Worm (Caenorhabditis elegans) whole organism, L4 larva: ENCODE results near the gene dkc-1.

ENCODE experiments used
- F26F4.8 ChIP-seq: fragments of 200-800 bp; sonication (Bioruptor generic); conservative IDR thresholded peaks from 2 replicates; pipeline ENCODE4 v1.3.6; 2022; ENCODE audit warnings: missing genetic modification characterization, missing compliant biosample characterization
- F37D6.2 ChIP-seq: sonication (generic microtip); optimal IDR thresholded peaks from 2 replicates; lab custom pipeline; 2016; ENCODE audit warnings: mild to moderate bottlenecking, missing genetic modification characterization, missing compliant biosample characterization
- F44E2.7 ChIP-seq: fragments of 200-800 bp; sonication (Bioruptor generic); IDR thresholded peaks from 2 replicates; pipeline ENCODE4 v2.1.2; 2022; ENCODE audit warnings: missing genetic modification characterization, missing compliant biosample characterization
- R02D3.7 ChIP-seq: fragments of 150-350 bp; sonication (generic microtip); optimal IDR thresholded peaks from 3 replicates; lab custom pipeline; 2014; ENCODE audit warnings: missing biosample characterization, missing genetic modification characterization
- T20F7.1 ChIP-seq: fragments of 200-800 bp; sonication (Bioruptor generic); optimal IDR thresholded peaks from 2 replicates; lab custom pipeline; 2018; ENCODE audit warnings: mild to moderate bottlenecking, missing genetic modification characterization, missing compliant biosample characterization
- Y5F2A.4 ChIP-seq: fragments of 200-800 bp; sonication (Bioruptor generic); optimal IDR thresholded peaks from 2 replicates; lab custom pipeline; 2018; ENCODE audit warnings: mild to moderate bottlenecking, missing genetic modification characterization, missing compliant biosample characterization
- Y75B8A.6 ChIP-seq: fragments of 200-800 bp; sonication (Bioruptor generic); IDR thresholded peaks from 2 replicates; pipeline ENCODE4 v1.3.6; 2022; ENCODE audit warnings: missing genetic modification reagents, missing genetic modification characterization, missing compliant biosample characterization
- arid-1 ChIP-seq: fragments of 200-800 bp; sonication (Bioruptor generic); conservative IDR thresholded peaks from 2 replicates; pipeline ENCODE4 v1.3.6; 2022; ENCODE audit warnings: missing genetic modification reagents, missing genetic modification characterization, missing compliant biosample characterization
- ceh-20 ChIP-seq: fragments of 200-800 bp; sonication (Bioruptor generic); IDR thresholded peaks from 2 replicates; pipeline ENCODE4 v1.3.6; 2022; ENCODE audit warnings: missing genetic modification reagents, missing genetic modification characterization, missing compliant biosample characterization
- ceh-28 ChIP-seq: fragments of 150-350 bp; optimal IDR thresholded peaks from 2 replicates; lab custom pipeline; 2014; ENCODE audit warnings: missing biosample characterization, missing genetic modification reagents, missing genetic modification characterization
- ceh-32 ChIP-seq: sonication (generic microtip); optimal IDR thresholded peaks from 2 replicates; lab custom pipeline; 2016; ENCODE audit warnings: mild to moderate bottlenecking, missing genetic modification characterization, missing compliant biosample characterization; ENCODE audit not compliant: poor library complexity
- ceh-44 ChIP-seq: fragments of 200-800 bp; sonication (Bioruptor generic); IDR thresholded peaks from 2 replicates; pipeline ENCODE4 v1.3.6; 2022; ENCODE audit warnings: missing genetic modification reagents, missing genetic modification characterization, missing compliant biosample characterization
- ceh-62 ChIP-seq: sonication (generic microtip); optimal IDR thresholded peaks from 2 replicates; lab custom pipeline; 2017; ENCODE audit warnings: missing biosample characterization, missing genetic modification characterization
- daf-16 ChIP-seq, 3 experiments: sonication (generic microtip); optimal IDR thresholded peaks; 2 replicates each; lab custom pipeline; 2016 to 2017; ENCODE audit warnings: missing genetic modification characterization in 3 of 3, missing genetic modification reagents in 3 of 3, mild to moderate bottlenecking in 2 of 3, missing compliant biosample characterization in 2 of 3, missing biosample characterization in 1 of 3, moderate library complexity in 1 of 3
- daf-19 ChIP-seq: fragments of 200-800 bp; sonication (Bioruptor generic); conservative IDR thresholded peaks from 2 replicates; pipeline ENCODE4 v1.3.6; 2022; ENCODE audit warnings: missing genetic modification characterization, missing compliant biosample characterization
- dmd-6 ChIP-seq: fragments of 200-800 bp; sonication (Bioruptor generic); IDR thresholded peaks from 2 replicates; pipeline ENCODE4 v1.3.6; 2022; ENCODE audit warnings: missing genetic modification reagents, missing genetic modification characterization, missing compliant biosample characterization
- dmd-8 ChIP-seq: fragments of 200-800 bp; sonication (Bioruptor generic); IDR thresholded peaks from 2 replicates; pipeline ENCODE4 v1.3.6; 2022; ENCODE audit warnings: missing genetic modification characterization, missing compliant biosample characterization
- dmd-9 ChIP-seq: fragments of 200-800 bp; sonication (Bioruptor generic); IDR thresholded peaks from 2 replicates; pipeline ENCODE4 v1.3.6; 2022; ENCODE audit warnings: missing genetic modification reagents, missing genetic modification characterization, missing compliant biosample characterization
- dpl-1 ChIP-seq: fragments of 150-350 bp; optimal IDR thresholded peaks from 2 replicates; lab custom pipeline; 2014; ENCODE audit warnings: missing biosample characterization, missing genetic modification reagents, missing genetic modification characterization
- duxl-1 ChIP-seq: sonication (generic microtip); optimal IDR thresholded peaks from 2 replicates; lab custom pipeline; 2016; ENCODE audit warnings: mild to moderate bottlenecking, missing genetic modification characterization, moderate library complexity, missing compliant biosample characterization; ENCODE audit not compliant: poor library complexity
- egl-27 ChIP-seq: sonication (generic microtip); optimal IDR thresholded peaks from 3 replicates; lab custom pipeline; 2017; ENCODE audit warnings: missing biosample characterization, missing genetic modification reagents, missing genetic modification characterization
- egl-43 ChIP-seq: fragments of 200-800 bp; sonication (Bioruptor generic); IDR thresholded peaks from 2 replicates; pipeline ENCODE4 v1.3.6; 2022; ENCODE audit warnings: missing genetic modification reagents, missing genetic modification characterization, missing compliant biosample characterization
- fkh-10 ChIP-seq: fragments of 150-350 bp; optimal IDR thresholded peaks from 2 replicates; lab custom pipeline; 2014; ENCODE audit warnings: missing biosample characterization, missing genetic modification reagents, missing genetic modification characterization
- hlh-30 ChIP-seq: sonication (generic microtip); optimal IDR thresholded peaks from 2 replicates; lab custom pipeline; 2017; ENCODE audit warnings: antibody characterized with exemption, mild to moderate bottlenecking, missing genetic modification characterization, missing compliant biosample characterization; ENCODE audit not compliant: insufficient read depth
- lin-13 ChIP-seq: fragments of 150-350 bp; optimal IDR thresholded peaks from 2 replicates; lab custom pipeline; 2014; ENCODE audit warnings: missing biosample characterization, missing genetic modification reagents, missing genetic modification characterization
- lin-29 ChIP-seq: fragments of 200-800 bp; sonication (Bioruptor generic); IDR thresholded peaks from 2 replicates; pipeline ENCODE4 v1.3.6; 2022; ENCODE audit warnings: missing genetic modification reagents, missing genetic modification characterization, missing compliant biosample characterization
- lin-38 ChIP-seq: fragments of 200-800 bp; sonication (Bioruptor generic); IDR thresholded peaks from 2 replicates; pipeline ENCODE4 v1.3.6; 2022; ENCODE audit warnings: missing genetic modification reagents, missing genetic modification characterization, missing compliant biosample characterization
- mxl-2 ChIP-seq: fragments of 200-800 bp; sonication (Bioruptor generic); conservative IDR thresholded peaks from 2 replicates; pipeline ENCODE4 v1.3.6; 2022; ENCODE audit warnings: missing genetic modification reagents, missing genetic modification characterization, missing compliant biosample characterization
- nhr-10 ChIP-seq: fragments of 150-350 bp; optimal IDR thresholded peaks from 2 replicates; lab custom pipeline; 2014; ENCODE audit warnings: missing biosample characterization, missing genetic modification characterization
- nhr-102 ChIP-seq: sonication (generic microtip); optimal IDR thresholded peaks from 2 replicates; lab custom pipeline; 2016; ENCODE audit warnings: mild to moderate bottlenecking, missing genetic modification characterization, moderate library complexity, missing compliant biosample characterization
- nhr-28 ChIP-seq: fragments of 150-350 bp; optimal IDR thresholded peaks from 2 replicates; lab custom pipeline; 2014; ENCODE audit warnings: missing biosample characterization, missing genetic modification characterization
- nhr-42 ChIP-seq: fragments of 200-800 bp; sonication (Bioruptor generic); IDR thresholded peaks from 2 replicates; pipeline ENCODE4 v1.3.6; 2022; ENCODE audit warnings: missing genetic modification characterization, missing compliant biosample characterization
- nhr-6 ChIP-seq: fragments of 150-350 bp; optimal IDR thresholded peaks from 2 replicates; lab custom pipeline; 2014; ENCODE audit warnings: missing biosample characterization, missing genetic modification characterization
- pha-4 ChIP-seq, 2 experiments: fragments of 150-350 bp in 1 of 2; fragments of 200-800 bp in 1 of 2; sonication (Bioruptor generic) in 1 of 2; IDR thresholded peaks in 1 of 2; optimal IDR thresholded peaks in 1 of 2; 2 replicates each; pipeline versions ENCODE4 v1.3.6 to Lab custom; 2014 to 2022; ENCODE audit warnings: missing genetic modification characterization in 2 of 2, missing genetic modification reagents in 2 of 2, missing biosample characterization in 1 of 2, missing compliant biosample characterization in 1 of 2
- pqm-1 ChIP-seq: sonication (generic microtip); optimal IDR thresholded peaks from 2 replicates; lab custom pipeline; 2017; ENCODE audit warnings: missing biosample characterization, missing genetic modification characterization
- set-16 ChIP-seq: fragments of 200-800 bp; sonication (Bioruptor generic); IDR thresholded peaks from 2 replicates; pipeline ENCODE4 v1.3.6; 2022; ENCODE audit warnings: missing genetic modification reagents, missing genetic modification characterization, missing compliant biosample characterization
- skn-1 ChIP-seq: fragments of 150-350 bp; optimal IDR thresholded peaks from 2 replicates; lab custom pipeline; 2014; ENCODE audit warnings: missing biosample characterization, missing genetic modification characterization
- snpc-1.2 ChIP-seq: fragments of 200-800 bp; sonication (Bioruptor generic); IDR thresholded peaks from 2 replicates; pipeline ENCODE4 v1.3.6; 2022; ENCODE audit warnings: missing genetic modification reagents, missing genetic modification characterization, missing compliant biosample characterization
- spr-1 ChIP-seq: sonication (generic microtip); optimal IDR thresholded peaks from 2 replicates; lab custom pipeline; 2016; ENCODE audit warnings: mild to moderate bottlenecking, missing genetic modification characterization, missing compliant biosample characterization
- unc-130 ChIP-seq: sonication (generic microtip); optimal IDR thresholded peaks from 2 replicates; lab custom pipeline; 2016; ENCODE audit warnings: missing genetic modification reagents, missing genetic modification characterization, missing compliant biosample characterization
- unc-39 ChIP-seq: sonication (generic microtip); optimal IDR thresholded peaks from 2 replicates; lab custom pipeline; 2017; ENCODE audit warnings: missing biosample characterization, missing genetic modification characterization
- zag-1 ChIP-seq: fragments of 150-350 bp; optimal IDR thresholded peaks from 2 replicates; lab custom pipeline; 2014; ENCODE audit warnings: missing biosample characterization, missing genetic modification characterization
- zfp-2 ChIP-seq: sonication (generic microtip); optimal IDR thresholded peaks from 2 replicates; lab custom pipeline; 2016; ENCODE audit warnings: mild to moderate bottlenecking, missing genetic modification characterization, missing compliant biosample characterization
- zfp-3 ChIP-seq: fragments of 200-800 bp; sonication (Bioruptor generic); conservative IDR thresholded peaks from 2 replicates; pipeline ENCODE4 v1.3.6; 2022; ENCODE audit warnings: missing genetic modification reagents, missing genetic modification characterization, missing compliant biosample characterization
- zip-11 ChIP-seq: fragments of 200-800 bp; sonication (Bioruptor generic); IDR thresholded peaks from 2 replicates; pipeline ENCODE4 v1.3.6; 2022; ENCODE audit warnings: missing genetic modification characterization, missing compliant biosample characterization
- zip-2 ChIP-seq: fragments of 150-350 bp; optimal IDR thresholded peaks from 2 replicates; lab custom pipeline; 2014; ENCODE audit warnings: missing biosample characterization, missing genetic modification characterization
- ztf-11 ChIP-seq: fragments of 150-350 bp; optimal IDR thresholded peaks from 2 replicates; lab custom pipeline; 2014; ENCODE audit warnings: missing biosample characterization, missing genetic modification characterization

Gene dkc-1

ce11 chrIII:10759050-10760023 lies 11.1 kb downstream of the dkc-1 start, which contains the start of gene tasp-1:
TSS of gene tasp-1 (plus strand) at chrIII:10759307.
- TF ChIP-seq pha-4 (GFP tag; IDR thresholded peaks at IDR 0.05; lab: Robert Waterston, UW): peak; percentile 99
- no peak for TF ChIP-seq pha-4 (tag; optimal IDR thresholded peaks at IDR 0.05; lab: Kevin White, UChicago)
- TF ChIP-seq ceh-44: peak; percentile 98
- TF ChIP-seq dmd-6 (GFP tag; lab: Robert Waterston, UW): peak; percentile 100
- TF ChIP-seq spr-1: peak; percentile 98
- TF ChIP-seq nhr-10 (tag; lab: Kevin White, UChicago): peak; percentile 100
- TF ChIP-seq set-16 (GFP tag; lab: Robert Waterston, UW): peak; percentile 99
- TF ChIP-seq F44E2.7 (GFP tag; lab: Robert Waterston, UW): peak; percentile 100
- peak; percentile 98 for TF ChIP-seq skn-1 (tag; lab: Kevin White, UChicago)
- peak; percentile 98 for TF ChIP-seq duxl-1 (tag; lab: Kevin White, UChicago)
- peak; percentile 100 for TF ChIP-seq dpl-1 (GFP tag; lab: Kevin White, UChicago)
- TF ChIP-seq nhr-102 (tag; lab: Kevin White, UChicago): peak; percentile 99
- peak; percentile 99 for TF ChIP-seq lin-29
- TF ChIP-seq nhr-42 (GFP tag; lab: Robert Waterston, UW): peak; percentile 100
- peak; percentile 86 for TF ChIP-seq pqm-1 (tag; lab: Kevin White, UChicago)
- TF ChIP-seq R02D3.7: peak; percentile 71
- peak; percentile 93 for TF ChIP-seq snpc-1.2 (GFP tag; lab: Robert Waterston, UW)
- peak; percentile 99 for TF ChIP-seq daf-19 (GFP tag; lab: Robert Waterston, UW)
- TF ChIP-seq zfp-3 (GFP tag; lab: Robert Waterston, UW): peak; percentile 100
- TF ChIP-seq ceh-32 (tag; lab: Kevin White, UChicago): peak; percentile 90
- TF ChIP-seq lin-13 (GFP tag; lab: Kevin White, UChicago): peak; percentile 100
- peak; percentile 99 for TF ChIP-seq arid-1 (GFP tag; lab: Robert Waterston, UW)
- TF ChIP-seq ceh-28 (tag; lab: Kevin White, UChicago): peak; percentile 96
- peak; percentile 99 for TF ChIP-seq unc-130 (GFP tag; lab: Kevin White, UChicago)
- TF ChIP-seq Y5F2A.4 (GFP tag; lab: Kevin White, UChicago): peak; percentile 96
- TF ChIP-seq ztf-11 (tag; lab: Kevin White, UChicago): peak; percentile 62
- peak; percentile 100 for TF ChIP-seq fkh-10 (GFP tag; lab: Kevin White, UChicago)
- TF ChIP-seq unc-39 (tag; lab: Kevin White, UChicago): peak; percentile 62
- TF ChIP-seq daf-16 (GFP tag; optimal IDR thresholded peaks at IDR 0.05; lab: Kevin White, UChicago): peak; percentile 94 to 97
- peak; percentile 94 for TF ChIP-seq daf-16 (tag; optimal IDR thresholded peaks at IDR 0.05; lab: Kevin White, UChicago)
- TF ChIP-seq zip-11: peak; percentile 80; the same call in 1 of the 2 replicates
- TF ChIP-seq egl-43 (GFP tag; lab: Robert Waterston, UW): peak; percentile 100
- peak; percentile 98 for TF ChIP-seq F37D6.2 (tag; lab: Kevin White, UChicago)
- peak; percentile 100 for TF ChIP-seq nhr-28 (tag; lab: Kevin White, UChicago)
- TF ChIP-seq T20F7.1: peak; percentile 99
- peak; percentile 30 for TF ChIP-seq ceh-62 (tag; lab: Kevin White, UChicago)
- peak; percentile 100 for TF ChIP-seq hlh-30 (tag; lab: Kevin White, UChicago)
- peak; percentile 99 for TF ChIP-seq Y75B8A.6
- TF ChIP-seq dmd-8 (GFP tag; lab: Robert Waterston, UW): peak; percentile 96
- TF ChIP-seq ceh-20 (GFP tag; lab: Robert Waterston, UW): peak; percentile 100
- TF ChIP-seq nhr-6: peak; percentile 100
- peak; percentile 88 for TF ChIP-seq egl-27 (tag; lab: Kevin White, UChicago)
- TF ChIP-seq F26F4.8 (GFP tag; lab: Robert Waterston, UW): peak; percentile 61; the same call in 1 of the 2 replicates
- TF ChIP-seq mxl-2 (GFP tag; lab: Robert Waterston, UW): peak; percentile 95
- peak; percentile 99 for TF ChIP-seq dmd-9 (GFP tag; lab: Robert Waterston, UW)
- peak; percentile 93 for TF ChIP-seq zfp-2 (tag; lab: Kevin White, UChicago)
- TF ChIP-seq zag-1 (tag; lab: Kevin White, UChicago): peak; percentile 93
- peak; percentile 93 for TF ChIP-seq zip-2
- TF ChIP-seq lin-38 (GFP tag; lab: Robert Waterston, UW): peak; percentile 99
